Worm (Caenorhabditis elegans): ENCODE measurements around the gene C33F10.11.

ce11 chrII:4884403-4884802 lies 49.7 kb upstream of the C33F10.11 start:
- no peak for TF ChIP-seq dao-5 (tag; optimal IDR thresholded peaks at IDR 0.05)
- TF ChIP-seq him-1 (tag; optimal IDR thresholded peaks at IDR 0.05), result no peak
